Worm (Caenorhabditis elegans) whole organism, L4/young adult: ENCODE results near the gene F45G2.7.

Experiments used
- W03F9.2 ChIP-seq: fragments of 150-350 bp; optimal IDR thresholded peaks from 2 replicates; lab custom pipeline; 2014; ENCODE audit warnings: missing biosample characterization, missing genetic modification characterization
- him-1 ChIP-seq: sonication (generic microtip); optimal IDR thresholded peaks from 2 replicates; lab custom pipeline; 2016; ENCODE audit warnings: missing genotype, missing genetic modification reagents, missing genetic modification characterization, missing compliant biosample characterization

- TF ChIP-seq him-1 (tag; lab: Kevin White, UChicago) = no peak
- no peak for TF ChIP-seq W03F9.2 (tag; lab: Kevin White, UChicago)
Observed at ce11 chrIII:13457305-13457704, 23.0 kb upstream of the F45G2.7 start.
